Worm (Caenorhabditis elegans) whole organism, late embryonic: ENCODE data around the gene T22C8.6.

ENCODE experiments used
- F13H6.1 ChIP-seq: sonication (generic microtip); optimal IDR thresholded peaks from 2 replicates; lab custom pipeline; 2016; ENCODE audit warnings: missing genetic modification characterization, missing compliant biosample characterization
- T23F11.4 ChIP-seq: fragments of 200-800 bp; sonication (Bioruptor generic); optimal IDR thresholded peaks from 2 replicates; lab custom pipeline; 2018; ENCODE audit warnings: mild to moderate bottlenecking, missing genetic modification characterization, missing compliant biosample characterization
- Y22D7AL.16 ChIP-seq: sonication (generic microtip); optimal IDR thresholded peaks from 2 replicates; lab custom pipeline; 2016; ENCODE audit warnings: missing genetic modification characterization, missing compliant biosample characterization
- ahr-1 ChIP-seq: sonication (generic microtip); optimal IDR thresholded peaks from 2 replicates; lab custom pipeline; 2016; ENCODE audit warnings: missing genetic modification characterization, missing compliant biosample characterization
- ama-1 ChIP-seq: fragments of 150-350 bp; optimal IDR thresholded peaks from 2 replicates; lab custom pipeline; 2014
- ceh-14 ChIP-seq: sonication (generic microtip); optimal IDR thresholded peaks from 2 replicates; lab custom pipeline; 2016; ENCODE audit warnings: missing genotype, missing genetic modification characterization, missing compliant biosample characterization
- ceh-18 ChIP-seq: sonication (generic microtip); optimal IDR thresholded peaks from 2 replicates; lab custom pipeline; 2016; ENCODE audit warnings: missing genetic modification characterization, missing compliant biosample characterization
- ceh-19 ChIP-seq: fragments of 200-800 bp; sonication (Bioruptor generic); optimal IDR thresholded peaks from 2 replicates; lab custom pipeline; 2018; ENCODE audit warnings: mild to moderate bottlenecking, missing genetic modification characterization, missing compliant biosample characterization
- ceh-22 ChIP-seq: sonication (generic microtip); optimal IDR thresholded peaks from 2 replicates; lab custom pipeline; 2017; ENCODE audit warnings: missing biosample characterization, missing genetic modification characterization
- ceh-30 ChIP-seq: fragments of 150-350 bp; optimal IDR thresholded peaks from 2 replicates; lab custom pipeline; 2014; ENCODE audit warnings: missing biosample characterization, missing genetic modification characterization
- ceh-31 ChIP-seq: sonication (generic microtip); optimal IDR thresholded peaks from 2 replicates; lab custom pipeline; 2016; ENCODE audit warnings: missing genetic modification characterization, missing compliant biosample characterization
- ceh-45 ChIP-seq: fragments of 200-800 bp; sonication (Bioruptor generic); IDR thresholded peaks from 2 replicates; pipeline ENCODE4 v1.3.6; 2022; ENCODE audit warnings: missing genetic modification reagents, missing genetic modification characterization, missing compliant biosample characterization
- ceh-48 ChIP-seq: sonication (generic microtip); optimal IDR thresholded peaks from 2 replicates; lab custom pipeline; 2016; ENCODE audit warnings: missing genetic modification characterization, inconsistent platforms, missing compliant biosample characterization
- ceh-9 ChIP-seq: sonication (generic microtip); optimal IDR thresholded peaks from 2 replicates; lab custom pipeline; 2016; ENCODE audit warnings: mild to moderate bottlenecking, missing genetic modification characterization, inconsistent platforms, missing compliant biosample characterization
- dmd-4 ChIP-seq: sonication (generic microtip); optimal IDR thresholded peaks from 2 replicates; lab custom pipeline; 2016; ENCODE audit warnings: borderline replicate concordance, missing genetic modification characterization, missing compliant biosample characterization
- elt-2 ChIP-seq: sonication (generic microtip); optimal IDR thresholded peaks from 2 replicates; lab custom pipeline; 2016; ENCODE audit warnings: missing genetic modification reagents, missing genetic modification characterization, missing compliant biosample characterization
- elt-4 ChIP-seq: sonication (generic microtip); optimal IDR thresholded peaks from 2 replicates; lab custom pipeline; 2016; ENCODE audit warnings: missing genetic modification characterization, missing compliant biosample characterization
- fkh-10 ChIP-seq: fragments of 150-350 bp; optimal IDR thresholded peaks from 2 replicates; lab custom pipeline; 2014; ENCODE audit warnings: missing biosample characterization, missing genetic modification reagents, missing genetic modification characterization
- hlh-15 ChIP-seq: sonication (generic microtip); optimal IDR thresholded peaks from 2 replicates; lab custom pipeline; 2016; ENCODE audit warnings: missing genetic modification characterization, missing compliant biosample characterization
- hlh-6 ChIP-seq: sonication (generic microtip); optimal IDR thresholded peaks from 2 replicates; lab custom pipeline; 2016; ENCODE audit warnings: missing genotype, missing genetic modification characterization, missing compliant biosample characterization
- lim-6 ChIP-seq: sonication (generic microtip); optimal IDR thresholded peaks from 2 replicates; lab custom pipeline; 2016; ENCODE audit warnings: missing genetic modification characterization, missing compliant biosample characterization
- lin-11 ChIP-seq: fragments of 200-800 bp; sonication (Bioruptor generic); optimal IDR thresholded peaks from 2 replicates; lab custom pipeline; 2018; ENCODE audit warnings: mild to moderate bottlenecking, missing genetic modification characterization, missing compliant biosample characterization
- madf-2 ChIP-seq: sonication (generic microtip); optimal IDR thresholded peaks from 2 replicates; lab custom pipeline; 2017; ENCODE audit warnings: missing genetic modification characterization, missing compliant biosample characterization
- mec-3 ChIP-seq: sonication (generic microtip); optimal IDR thresholded peaks from 2 replicates; lab custom pipeline; 2016; ENCODE audit warnings: borderline replicate concordance, missing genetic modification characterization, missing compliant biosample characterization
- nfya-1 ChIP-seq: sonication (generic microtip); optimal IDR thresholded peaks from 2 replicates; lab custom pipeline; 2017; ENCODE audit warnings: missing genetic modification characterization, mild to moderate bottlenecking, missing compliant biosample characterization, antibody characterized with exemption, moderate library complexity
- nhr-232 ChIP-seq: sonication (generic microtip); optimal IDR thresholded peaks from 2 replicates; lab custom pipeline; 2016; ENCODE audit warnings: missing genetic modification characterization, missing compliant biosample characterization
- npax-4 ChIP-seq: sonication (generic microtip); optimal IDR thresholded peaks from 2 replicates; lab custom pipeline; 2016; ENCODE audit warnings: missing genetic modification characterization, missing compliant biosample characterization
- pag-3 ChIP-seq: sonication (generic microtip); optimal IDR thresholded peaks from 2 replicates; lab custom pipeline; 2016; ENCODE audit warnings: missing compliant biosample characterization, missing genetic modification characterization, borderline replicate concordance
- pat-9 ChIP-seq: fragments of 200-800 bp; sonication (Bioruptor generic); optimal IDR thresholded peaks from 2 replicates; lab custom pipeline; 2018; ENCODE audit warnings: mild to moderate bottlenecking, missing genetic modification characterization, moderate library complexity, missing compliant biosample characterization
- pax-1 ChIP-seq: fragments of 150-350 bp; optimal IDR thresholded peaks from 2 replicates; lab custom pipeline; 2014; ENCODE audit warnings: missing biosample characterization, missing genetic modification characterization
- pha-4 ChIP-seq: fragments of 150-350 bp; optimal IDR thresholded peaks from 2 replicates; lab custom pipeline; 2018; ENCODE audit warnings: missing biosample characterization, missing genetic modification reagents, missing genetic modification characterization
- pros-1 ChIP-seq: fragments of 150-350 bp; optimal IDR thresholded peaks from 2 replicates; lab custom pipeline; 2014; ENCODE audit warnings: missing biosample characterization, missing genetic modification reagents, missing genetic modification characterization
- ref-2 ChIP-seq: sonication (generic microtip); optimal IDR thresholded peaks from 2 replicates; lab custom pipeline; 2016; ENCODE audit warnings: missing genetic modification characterization, missing compliant biosample characterization
- rnt-1 ChIP-seq: sonication (generic microtip); optimal IDR thresholded peaks from 2 replicates; lab custom pipeline; 2016; ENCODE audit warnings: missing genetic modification characterization, missing compliant biosample characterization
- sox-4 ChIP-seq: sonication (generic microtip); optimal IDR thresholded peaks from 2 replicates; lab custom pipeline; 2017; ENCODE audit warnings: mild to moderate bottlenecking, missing genetic modification characterization, inconsistent platforms, missing compliant biosample characterization
- syd-9 ChIP-seq: sonication (generic microtip); optimal IDR thresholded peaks from 2 replicates; lab custom pipeline; 2016; ENCODE audit warnings: mild to moderate bottlenecking, missing genetic modification characterization, moderate library complexity, missing compliant biosample characterization
- tbx-2 ChIP-seq: sonication (generic microtip); optimal IDR thresholded peaks from 2 replicates; lab custom pipeline; 2016; ENCODE audit warnings: missing genetic modification characterization, missing compliant biosample characterization
- ttx-3 ChIP-seq: sonication (generic microtip); optimal IDR thresholded peaks from 2 replicates; lab custom pipeline; 2016; ENCODE audit warnings: missing genetic modification reagents, missing genetic modification characterization, missing compliant biosample characterization
- unc-3 ChIP-seq, 2 experiments: fragments of 200-800 bp in 1 of 2; sonication (Bioruptor generic) in 1 of 2; sonication (generic microtip) in 1 of 2; conservative IDR thresholded peaks in 1 of 2; optimal IDR thresholded peaks in 1 of 2; 2 replicates each; pipeline versions ENCODE4 v1.3.6 to Lab custom; 2016 to 2022; ENCODE audit warnings: missing compliant biosample characterization in 2 of 2, missing genetic modification characterization in 2 of 2, missing genetic modification reagents in 1 of 2
- unc-42 ChIP-seq: sonication (generic microtip); optimal IDR thresholded peaks from 2 replicates; lab custom pipeline; 2016; ENCODE audit warnings: missing genotype, missing genetic modification characterization, missing compliant biosample characterization
- unc-55 ChIP-seq: sonication (generic microtip); optimal IDR thresholded peaks from 2 replicates; lab custom pipeline; 2017; ENCODE audit warnings: missing biosample characterization, missing genetic modification reagents, missing genetic modification characterization
- unc-86 ChIP-seq: sonication (generic microtip); optimal IDR thresholded peaks from 2 replicates; lab custom pipeline; 2016; ENCODE audit warnings: missing genetic modification characterization, missing compliant biosample characterization
- ztf-16 ChIP-seq: sonication (generic microtip); optimal IDR thresholded peaks from 2 replicates; lab custom pipeline; 2017; ENCODE audit warnings: missing genetic modification characterization, missing compliant biosample characterization

The T22C8.6 gene

ce11 chrII:8637615-8638014, 7.5 kb upstream of the T22C8.6 start, which contains the start of gene vab-9:
Gene vab-9 (minus strand): TSS chrII:8637715.
- no peak for TF ChIP-seq ceh-48 (tag; lab: Kevin White, UChicago)
- TF ChIP-seq rnt-1 (tag; lab: Kevin White, UChicago): no peak
- TF ChIP-seq fkh-10: no peak
- TF ChIP-seq sox-4: no peak
- no peak for TF ChIP-seq pha-4 (tag; lab: Kevin White, UChicago)
- no peak for TF ChIP-seq lin-11 (tag; lab: Kevin White, UChicago)
- no peak for TF ChIP-seq ceh-14 (tag; lab: Kevin White, UChicago)
- no peak for TF ChIP-seq ttx-3 (tag; lab: Kevin White, UChicago)
- TF ChIP-seq T23F11.4 (GFP tag; lab: Kevin White, UChicago): no peak
- no peak for TF ChIP-seq nfya-1
- TF ChIP-seq ceh-9 (tag; lab: Kevin White, UChicago): no peak
- TF ChIP-seq pat-9 (tag; lab: Kevin White, UChicago): no peak
- TF ChIP-seq unc-3 (GFP tag; conservative IDR thresholded peaks at IDR 0.05; lab: Robert Waterston, UW): no peak
- TF ChIP-seq unc-3 (tag; optimal IDR thresholded peaks at IDR 0.05; lab: Kevin White, UChicago): no peak
- TF ChIP-seq pros-1: no peak
- no peak for TF ChIP-seq ceh-18 (tag; lab: Kevin White, UChicago)
- no peak for TF ChIP-seq F13H6.1 (tag; lab: Kevin White, UChicago)
- TF ChIP-seq ref-2 (tag; lab: Kevin White, UChicago): no peak
- no peak for TF ChIP-seq ceh-31 (tag; lab: Kevin White, UChicago)

DNA sequence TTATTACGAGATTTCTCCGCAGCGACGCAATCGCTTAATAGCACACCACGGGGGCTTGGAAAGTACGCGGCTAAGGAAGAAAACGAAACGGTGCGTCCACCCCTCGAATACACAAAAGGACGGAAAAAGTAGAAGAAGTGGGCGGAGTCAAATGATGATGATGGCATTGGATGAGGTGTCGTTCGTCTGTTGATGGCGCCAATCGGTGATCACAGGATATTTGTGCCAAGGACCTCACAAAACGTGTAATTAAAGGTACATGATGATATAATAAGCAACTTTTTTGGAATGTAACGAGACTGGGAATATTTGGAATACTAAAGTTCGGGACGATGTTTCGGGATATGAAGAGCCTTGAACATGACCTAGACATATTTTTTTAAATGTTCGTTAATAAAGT, 4.3 kb upstream of the T22C8.6 start, which contains the start of gene cutl-12:
Gene cutl-12 (minus strand): TSS at position 101 of the 400 bp plus-strand sequence.
- no peak for TF ChIP-seq npax-4 (tag; lab: Kevin White, UChicago)
- TF ChIP-seq ztf-16: no peak
- TF ChIP-seq dmd-4: no peak
- TF ChIP-seq ceh-14 (tag; lab: Kevin White, UChicago): no peak
- TF ChIP-seq unc-86 (tag; lab: Kevin White, UChicago): no peak

ce11 chrII:8631766-8632165, 1.7 kb upstream of the T22C8.6 start:
- TF ChIP-seq elt-2 (tag; lab: Kevin White, UChicago) (no peak), tbx-2 (tag; lab: Kevin White, UChicago) (no peak), hlh-15 (tag; lab: Kevin White, UChicago) (no peak)

DNA sequence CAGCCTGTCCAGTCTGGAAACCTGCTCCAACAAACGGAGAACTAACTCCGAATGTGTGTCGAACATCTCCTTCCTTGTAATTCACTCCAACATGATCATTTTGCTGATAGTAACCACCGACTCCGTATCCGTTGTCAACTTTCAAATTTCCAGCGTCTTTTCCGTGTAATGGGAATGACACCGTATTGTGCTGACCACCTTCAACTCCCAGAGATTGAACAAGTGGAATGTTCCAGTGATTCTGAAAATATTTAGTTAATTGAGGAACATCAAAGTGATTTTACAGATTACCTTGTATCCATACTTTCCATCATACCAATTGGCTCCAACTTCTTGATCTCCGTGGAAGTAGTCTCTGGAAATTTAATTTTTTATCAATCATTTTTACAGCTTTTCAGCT, 2.2 kb downstream of the T22C8.6 start:
- TF ChIP-seq ceh-19 (GFP tag; lab: Kevin White, UChicago) (no peak), unc-3 (GFP tag; conservative IDR thresholded peaks at IDR 0.05; lab: Robert Waterston, UW) (no peak), unc-3 (tag; optimal IDR thresholded peaks at IDR 0.05; lab: Kevin White, UChicago) (no peak), elt-2 (tag; lab: Kevin White, UChicago) (no peak), ceh-48 (tag; lab: Kevin White, UChicago) (no peak), nfya-1 (no peak), lim-6 (tag; lab: Kevin White, UChicago) (no peak), ahr-1 (no peak), syd-9 (no peak), madf-2 (tag; lab: Kevin White, UChicago) (no peak), unc-55 (no peak), ceh-31 (tag; lab: Kevin White, UChicago) (no peak), pat-9 (tag; lab: Kevin White, UChicago) (no peak), ama-1 (lab: Kevin White, UChicago) (no peak), Y22D7AL.16 (tag; lab: Kevin White, UChicago) (no peak), ceh-18 (tag; lab: Kevin White, UChicago) (no peak), tbx-2 (tag; lab: Kevin White, UChicago) (no peak), ttx-3 (tag; lab: Kevin White, UChicago) (no peak), ref-2 (tag; lab: Kevin White, UChicago) (no peak), ceh-30 (no peak)

ce11 chrII:8626598-8626997, 3.5 kb downstream of the T22C8.6 start:
- TF ChIP-seq pax-1 (tag; lab: Kevin White, UChicago): no peak
- no peak for TF ChIP-seq pag-3 (tag; lab: Kevin White, UChicago)
- no peak for TF ChIP-seq syd-9
- no peak for TF ChIP-seq ceh-19 (GFP tag; lab: Kevin White, UChicago)
- no peak for TF ChIP-seq ztf-16
- TF ChIP-seq npax-4 (tag; lab: Kevin White, UChicago): no peak
- no peak for TF ChIP-seq tbx-2 (tag; lab: Kevin White, UChicago)
- no peak for TF ChIP-seq ceh-45
- TF ChIP-seq nhr-232 (tag; lab: Kevin White, UChicago): no peak
- TF ChIP-seq hlh-6 (tag; lab: Kevin White, UChicago): no peak
- TF ChIP-seq unc-42: no peak
- no peak for TF ChIP-seq mec-3 (tag; lab: Kevin White, UChicago)
- no peak for TF ChIP-seq pat-9 (tag; lab: Kevin White, UChicago)
- TF ChIP-seq pros-1: no peak
- TF ChIP-seq ref-2 (tag; lab: Kevin White, UChicago): no peak
- no peak for TF ChIP-seq unc-3 (GFP tag; conservative IDR thresholded peaks at IDR 0.05; lab: Robert Waterston, UW)
- TF ChIP-seq unc-3 (tag; optimal IDR thresholded peaks at IDR 0.05; lab: Kevin White, UChicago): no peak
- no peak for TF ChIP-seq ceh-22 (tag; lab: Kevin White, UChicago)
- no peak for TF ChIP-seq elt-4 (tag; lab: Kevin White, UChicago)
- TF ChIP-seq ceh-31 (tag; lab: Kevin White, UChicago): no peak
- no peak for TF ChIP-seq lin-11 (tag; lab: Kevin White, UChicago)
- TF ChIP-seq, all 69 proteins: peak for 0
